Fruit fly (Drosophila melanogaster) whole organism, embryonic: ENCODE measurements around the gene CG4297.

ENCODE experiments used
- ATbp ChIP-seq: fragments of 200-800 bp; sonication (Bioruptor generic); optimal IDR thresholded peaks from 2 replicates; lab custom pipeline; 2017; ENCODE audit warnings: missing biosample characterization, mild to moderate bottlenecking, missing genetic modification characterization, missing genetic modification reagents
- Abd-B ChIP-seq: fragments of 200-800 bp; sonication (Bioruptor generic); optimal IDR thresholded peaks from 2 replicates; lab custom pipeline; 2018; ENCODE audit warnings: missing biosample characterization, mild to moderate bottlenecking, missing genetic modification characterization, moderate library complexity
- B-H1 ChIP-seq: fragments of 200-800 bp; sonication (Bioruptor generic); IDR thresholded peaks from 3 replicates; pipeline ENCODE4 v1.3.6; 2022; ENCODE audit warnings: missing biosample characterization, missing genetic modification characterization
- CG10959 ChIP-seq: fragments of 200-800 bp; sonication (Bioruptor generic); IDR thresholded peaks from 2 replicates; pipeline ENCODE4 v1.3.6; 2022; ENCODE audit warnings: missing biosample characterization, missing genetic modification characterization
- CG11247 ChIP-seq: fragments of 200-800 bp; sonication (Bioruptor generic); IDR thresholded peaks from 2 replicates; pipeline ENCODE4 v1.3.6; 2022; ENCODE audit warnings: missing biosample characterization, missing genetic modification characterization
- CG11456 ChIP-seq: fragments of 200-800 bp; sonication (Bioruptor generic); IDR thresholded peaks from 3 replicates; pipeline ENCODE4 v1.3.6; 2022; ENCODE audit warnings: missing biosample characterization, missing genetic modification characterization
- CG11504 ChIP-seq: fragments of 200-800 bp; sonication (Bioruptor generic); optimal IDR thresholded peaks from 3 replicates; lab custom pipeline; 2019; ENCODE audit warnings: missing biosample characterization, mild to moderate bottlenecking, missing genetic modification characterization, moderate library complexity
- CG12391 ChIP-seq: fragments of 200-800 bp; sonication (Bioruptor generic); optimal IDR thresholded peaks from 3 replicates; lab custom pipeline; 2018; ENCODE audit warnings: missing biosample characterization, mild to moderate bottlenecking, missing genetic modification characterization, moderate library complexity
- CG13894 ChIP-seq: fragments of 200-800 bp; sonication (Bioruptor generic); optimal IDR thresholded peaks from 3 replicates; lab custom pipeline; 2018; ENCODE audit warnings: missing biosample characterization, mild to moderate bottlenecking, missing genetic modification characterization, moderate library complexity
- CG14710 ChIP-seq: fragments of 200-800 bp; sonication (Bioruptor generic); optimal IDR thresholded peaks from 3 replicates; lab custom pipeline; 2019; ENCODE audit warnings: missing biosample characterization, mild to moderate bottlenecking, missing genetic modification characterization, moderate library complexity
- CG15011 ChIP-seq: fragments of 200-800 bp; sonication (Bioruptor generic); optimal IDR thresholded peaks from 3 replicates; lab custom pipeline; 2018; ENCODE audit warnings: missing biosample characterization, mild to moderate bottlenecking, missing genetic modification characterization
- CG15514 ChIP-seq: fragments of 200-800 bp; sonication (Bioruptor generic); optimal IDR thresholded peaks from 3 replicates; lab custom pipeline; 2017; ENCODE audit warnings: missing biosample characterization, missing genetic modification characterization, mild to moderate bottlenecking, moderate library complexity, missing genetic modification reagents
- CG18262 ChIP-seq: fragments of 200-800 bp; optimal IDR thresholded peaks from 3 replicates; lab custom pipeline; 2019; ENCODE audit warnings: missing biosample characterization, mild to moderate bottlenecking, missing genetic modification characterization, moderate library complexity
- CG1832 ChIP-seq: fragments of 200-800 bp; sonication (Bioruptor generic); optimal IDR thresholded peaks from 2 replicates; lab custom pipeline; 2017; ENCODE audit warnings: missing biosample characterization, mild to moderate bottlenecking, missing genetic modification characterization, inconsistent platforms
- CG2116 ChIP-seq: fragments of 200-800 bp; sonication (Bioruptor generic); optimal IDR thresholded peaks from 3 replicates; lab custom pipeline; 2018; ENCODE audit warnings: missing biosample characterization, mild to moderate bottlenecking, missing genetic modification characterization
- CG2202 ChIP-seq: fragments of 200-800 bp; sonication (Bioruptor generic); optimal IDR thresholded peaks from 2 replicates; lab custom pipeline; 2018; ENCODE audit warnings: missing biosample characterization, mild to moderate bottlenecking, missing genetic modification characterization
- CG2712 ChIP-seq: fragments of 200-800 bp; optimal IDR thresholded peaks from 3 replicates; lab custom pipeline; 2019; ENCODE audit warnings: missing biosample characterization, mild to moderate bottlenecking, missing genetic modification characterization, moderate library complexity
- CG3838 ChIP-seq: fragments of 200-800 bp; sonication (Bioruptor generic); optimal IDR thresholded peaks from 3 replicates; lab custom pipeline; 2016; ENCODE audit warnings: missing biosample characterization, missing genetic modification characterization
- CG3847 ChIP-seq: fragments of 200-800 bp; sonication (Bioruptor generic); IDR thresholded peaks from 2 replicates; pipeline ENCODE4 v1.3.6; 2022; ENCODE audit warnings: missing biosample characterization, missing genetic modification characterization
- CG42726 ChIP-seq: fragments of 200-800 bp; sonication (Bioruptor generic); IDR thresholded peaks from 2 replicates; pipeline ENCODE4 v1.3.6; 2022; ENCODE audit warnings: missing biosample characterization, missing genetic modification characterization; ENCODE audit not compliant: partially characterized antibody
- CG6854 ChIP-seq: fragments of 200-800 bp; sonication (Bioruptor generic); optimal IDR thresholded peaks from 3 replicates; lab custom pipeline; 2017; ENCODE audit warnings: missing biosample characterization, mild to moderate bottlenecking, missing genetic modification characterization
- CrebB ChIP-seq: fragments of 200-800 bp; sonication (Bioruptor generic); optimal IDR thresholded peaks from 3 replicates; lab custom pipeline; 2018; ENCODE audit warnings: missing biosample characterization, mild to moderate bottlenecking, missing genetic modification characterization
- D19B ChIP-seq: fragments of 200-800 bp; sonication (Bioruptor generic); optimal IDR thresholded peaks from 2 replicates; lab custom pipeline; 2017; ENCODE audit warnings: missing biosample characterization, mild to moderate bottlenecking, missing genetic modification characterization
- Dfd ChIP-seq, 2 experiments: fragments of >200 bp; optimal IDR thresholded peaks; 2 replicates each; lab custom pipeline; 2017; ENCODE audit warnings: missing biosample characterization in 2 of 2, missing genetic modification characterization in 2 of 2
- Ets65A ChIP-seq: fragments of 200-800 bp; sonication (Bioruptor generic); peaks from one replicate; lab custom pipeline; 2016; ENCODE audit warnings: missing biosample characterization, missing genetic modification characterization
- H2.0 ChIP-seq: fragments of 200-800 bp; sonication (Bioruptor generic); IDR thresholded peaks from 2 replicates; pipeline ENCODE4 v1.3.6; 2022; ENCODE audit warnings: missing biosample characterization, missing genetic modification characterization
- Hr78 ChIP-seq, 2 experiments: fragments of 200-800 bp in 1 of 2; fragments of >200 bp in 1 of 2; sonication (Bioruptor generic) in 1 of 2; optimal IDR thresholded peaks; 2 replicates each; lab custom pipeline; 2017 to 2019; ENCODE audit warnings: missing biosample characterization in 2 of 2, missing genetic modification characterization in 2 of 2, mild to moderate bottlenecking in 1 of 2, moderate library complexity in 1 of 2
- Lpt ChIP-seq: fragments of >200 bp; optimal IDR thresholded peaks from 2 replicates; lab custom pipeline; 2018; ENCODE audit warnings: missing biosample characterization, missing genetic modification characterization
- corto ChIP-seq: fragments of 200-800 bp; sonication (Bioruptor generic); optimal IDR thresholded peaks from 2 replicates; lab custom pipeline; 2016; ENCODE audit warnings: missing biosample characterization, mild to moderate bottlenecking, missing genetic modification characterization, moderate library complexity
- croc ChIP-seq: fragments of 200-800 bp; sonication (Bioruptor generic); conservative IDR thresholded peaks from 3 replicates; pipeline ENCODE4 v1.3.6; 2022; ENCODE audit warnings: missing biosample characterization, missing genetic modification characterization
- disco-r ChIP-seq: fragments of 200-800 bp; sonication (Bioruptor generic); optimal IDR thresholded peaks from 2 replicates; lab custom pipeline; 2016; ENCODE audit warnings: missing biosample characterization, missing genetic modification characterization
- dmrt11E ChIP-seq: fragments of 200-800 bp; sonication (Bioruptor generic); optimal IDR thresholded peaks from 3 replicates; lab custom pipeline; 2018; ENCODE audit warnings: missing biosample characterization, mild to moderate bottlenecking, missing genetic modification characterization, moderate library complexity
- ems ChIP-seq: fragments of 200-800 bp; sonication (Bioruptor generic); optimal IDR thresholded peaks from 3 replicates; lab custom pipeline; 2016; ENCODE audit warnings: missing biosample characterization, missing genetic modification characterization
- fru ChIP-seq: fragments of >200 bp; optimal IDR thresholded peaks from 2 replicates; lab custom pipeline; 2017
- gcm2 ChIP-seq: fragments of 200-800 bp; sonication (Bioruptor generic); optimal IDR thresholded peaks from 2 replicates; lab custom pipeline; 2016; ENCODE audit warnings: missing biosample characterization, missing genetic modification characterization
- grau ChIP-seq: fragments of 200-800 bp; optimal IDR thresholded peaks from 3 replicates; lab custom pipeline; 2019; ENCODE audit warnings: missing biosample characterization, mild to moderate bottlenecking, missing genetic modification characterization, moderate library complexity
- hth ChIP-seq: fragments of >200 bp; optimal IDR thresholded peaks from 2 replicates; lab custom pipeline; 2017; ENCODE audit warnings: inconsistent platforms
- ken ChIP-seq: fragments of 200-800 bp; sonication (Bioruptor generic); IDR thresholded peaks from 3 replicates; pipeline ENCODE4 v1.3.6; 2022; ENCODE audit warnings: missing biosample characterization, missing genetic modification characterization
- lmd ChIP-seq: fragments of 200-800 bp; sonication (Bioruptor generic); IDR thresholded peaks from 2 replicates; pipeline ENCODE4 v1.3.6; 2022; ENCODE audit warnings: missing biosample characterization, missing genetic modification characterization
- maf-S ChIP-seq: fragments of 200-800 bp; sonication (Bioruptor generic); optimal IDR thresholded peaks from 2 replicates; lab custom pipeline; 2016; ENCODE audit warnings: missing biosample characterization, missing genetic modification characterization
- nerfin-2 ChIP-seq: fragments of 200-800 bp; sonication (Bioruptor generic); IDR thresholded peaks from 2 replicates; pipeline ENCODE4 v1.3.6; 2022; ENCODE audit warnings: missing biosample characterization, missing genetic modification characterization; ENCODE audit not compliant: partially characterized antibody
- odd ChIP-seq: fragments of 200-800 bp; sonication (Bioruptor generic); optimal IDR thresholded peaks from 2 replicates; lab custom pipeline; 2017; ENCODE audit warnings: missing biosample characterization, mild to moderate bottlenecking, missing genetic modification characterization
- otp ChIP-seq: fragments of 200-800 bp; sonication (Bioruptor generic); IDR thresholded peaks from 3 replicates; pipeline ENCODE4, ENCODE4 v1.3.6; 2022; ENCODE audit warnings: missing biosample characterization, missing genetic modification characterization
- prd ChIP-seq, 3 experiments: fragments of >200 bp in 2 of 3; fragments of 200-800 bp in 1 of 3; sonication (Bioruptor generic) in 1 of 3; optimal IDR thresholded peaks in 2 of 3; IDR thresholded peaks in 1 of 3; 2 replicates in 2 of 3; 3 replicates in 1 of 3; pipeline versions ENCODE4 v1.3.6 to Lab custom; 2017 to 2022; ENCODE audit warnings: missing biosample characterization in 1 of 3, missing genetic modification characterization in 1 of 3
- sens-2 ChIP-seq: fragments of 200-800 bp; sonication (Bioruptor generic); IDR thresholded peaks from 2 replicates; pipeline ENCODE4 v1.3.6; 2022; ENCODE audit warnings: missing biosample characterization, missing genetic modification characterization
- seq ChIP-seq: fragments of 200-800 bp; sonication (Bioruptor generic); IDR thresholded peaks from 2 replicates; pipeline ENCODE4 v1.3.6; 2022; ENCODE audit warnings: missing biosample characterization, missing genetic modification characterization
- shn ChIP-seq: fragments of 200-800 bp; sonication (Bioruptor generic); optimal IDR thresholded peaks from 3 replicates; lab custom pipeline; 2016; ENCODE audit warnings: missing biosample characterization, missing genetic modification characterization
- sna ChIP-seq: fragments of 200-800 bp; sonication (Bioruptor generic); IDR thresholded peaks from 2 replicates; pipeline ENCODE4 v1.3.6; 2022; ENCODE audit warnings: missing biosample characterization, missing genetic modification characterization; ENCODE audit not compliant: partially characterized antibody
- stwl ChIP-seq: fragments of 200-800 bp; sonication (Bioruptor generic); optimal IDR thresholded peaks from 3 replicates; lab custom pipeline; 2018; ENCODE audit warnings: missing biosample characterization, mild to moderate bottlenecking, missing genetic modification characterization, moderate library complexity

CG4297 gene

dm6 chr2L:520331-521000, 48.5 kb upstream of the CG4297 start (continued):
- TF ChIP-seq CG13894 (tag; lab: Kevin White, UChicago) (no peak), CG11456 (GFP tag; lab: Robert Waterston, UW) (peak; percentile 58; the same call in 2 of the 3 replicates), prd (optimal IDR thresholded peaks at IDR 0.05; lab: Kevin White, UChicago) (no peak), prd (GFP tag; IDR thresholded peaks at IDR 0.05; lab: Robert Waterston, UW) (peak; percentile 87), CG42726 (GFP tag; lab: Robert Waterston, UW) (no peak), Hr78 (GFP tag; optimal IDR thresholded peaks at IDR 0.05; lab: Kevin White, UChicago) (peak in 1 of 2 experiments; percentile 80), hth (lab: Kevin White, UChicago) (no peak), gcm2 (peak; percentile 49), Abd-B (GFP tag; lab: Kevin White, UChicago) (peak; percentile 88), otp (peak; percentile 87), Lpt (no peak), dmrt11E (tag; lab: Kevin White, UChicago) (peak; percentile 96), lmd (peak; percentile 79), sens-2 (peak; percentile 79), Dfd (GFP tag; optimal IDR thresholded peaks at IDR 0.05; lab: Kevin White, UChicago) (no peak), CG11247 (peak; percentile 52), nerfin-2 (GFP tag; lab: Robert Waterston, UW) (no peak), odd (GFP tag; lab: Kevin White, UChicago) (peak; percentile 66), CG15514 (peak; percentile 41), ATbp (peak; percentile 85), stwl (tag; lab: Kevin White, UChicago) (peak; percentile 9), CG6854 (GFP tag; lab: Kevin White, UChicago) (peak; percentile 58), grau (tag; lab: Kevin White, UChicago) (peak; percentile 88), ems (GFP tag; lab: Kevin White, UChicago) (peak; percentile 86), corto (GFP tag; lab: Kevin White, UChicago) (no peak), sna (GFP tag; lab: Robert Waterston, UW) (no peak), CG11504 (tag; lab: Kevin White, UChicago) (peak; percentile 95), CG3847 (peak; percentile 40), CG14710 (tag; lab: Kevin White, UChicago) (peak; percentile 68), B-H1 (GFP tag; lab: Robert Waterston, UW) (peak; percentile 65; the same call in 2 of the 3 replicates), CG18262 (tag; lab: Kevin White, UChicago) (peak; percentile 91), H2.0 (GFP tag; lab: Robert Waterston, UW) (peak; percentile 88), disco-r (GFP tag; lab: Kevin White, UChicago) (peak; percentile 75), CG2712 (peak; percentile 91), CG2116 (GFP tag; lab: Kevin White, UChicago) (peak; percentile 61), D19B (GFP tag; lab: Kevin White, UChicago) (no peak), ken (GFP tag; lab: Robert Waterston, UW) (peak; percentile 90), CG3838 (GFP tag; lab: Kevin White, UChicago) (peak; percentile 69), CG2202 (tag; lab: Kevin White, UChicago) (peak; percentile 81), CrebB (tag; lab: Kevin White, UChicago) (peak; percentile 57), fru (lab: Kevin White, UChicago) (no peak), seq (peak; percentile 85), croc (GFP tag; lab: Robert Waterston, UW) (peak; percentile 78), CG1832 (GFP tag; lab: Kevin White, UChicago) (peak; percentile 51), CG15011 (GFP tag; lab: Kevin White, UChicago) (no peak), CG10959 (peak; percentile 89), shn (GFP tag; lab: Kevin White, UChicago) (peak; percentile 70), maf-S (GFP tag; lab: Kevin White, UChicago) (peak; percentile 82), CG12391 (peak; percentile 93), Ets65A (peak; percentile 92)
